Fruit fly (Drosophila melanogaster) whole organism, embryonic: ENCODE measurements around the gene Ir64a.

Source experiments
- Awh ChIP-seq: fragments of 200-800 bp; sonication (Bioruptor generic); IDR thresholded peaks from 2 replicates; pipeline ENCODE4, ENCODE4 v1.3.6; 2022; ENCODE audit warnings: missing biosample characterization, missing genetic modification characterization
- CG10366 ChIP-seq: fragments of 200-800 bp; sonication (Bioruptor generic); IDR thresholded peaks from 2 replicates; pipeline ENCODE4 v1.3.6; 2022; ENCODE audit warnings: missing biosample characterization, missing genetic modification characterization
- CG14667 ChIP-seq: fragments of 200-800 bp; sonication (Bioruptor generic); IDR thresholded peaks from 2 replicates; pipeline ENCODE4 v1.3.6; 2022; ENCODE audit warnings: missing biosample characterization, missing genetic modification characterization
- CG14710 ChIP-seq: fragments of 200-800 bp; sonication (Bioruptor generic); optimal IDR thresholded peaks from 3 replicates; lab custom pipeline; 2019; ENCODE audit warnings: missing biosample characterization, mild to moderate bottlenecking, missing genetic modification characterization, moderate library complexity
- CG17186 ChIP-seq: fragments of 200-800 bp; sonication (Bioruptor generic); optimal IDR thresholded peaks from 3 replicates; lab custom pipeline; 2017; ENCODE audit warnings: missing biosample characterization, missing genetic modification reagents, missing genetic modification characterization
- CG17385 ChIP-seq: fragments of 200-800 bp; sonication (Bioruptor generic); optimal IDR thresholded peaks from 3 replicates; lab custom pipeline; 2018; ENCODE audit warnings: missing biosample characterization, mild to moderate bottlenecking, missing genetic modification characterization
- CG1792 ChIP-seq: fragments of 200-800 bp; sonication (Bioruptor generic); optimal IDR thresholded peaks from 2 replicates; lab custom pipeline; 2016; ENCODE audit warnings: missing biosample characterization, missing genetic modification characterization
- CG2678 ChIP-seq: fragments of 200-800 bp; sonication (Bioruptor generic); optimal IDR thresholded peaks from 3 replicates; lab custom pipeline; 2019; ENCODE audit warnings: missing biosample characterization, mild to moderate bottlenecking, missing genetic modification characterization, moderate library complexity
- CG2875 ChIP-seq: fragments of 200-800 bp; sonication (Bioruptor generic); optimal IDR thresholded peaks from 2 replicates; lab custom pipeline; 2017; ENCODE audit warnings: missing biosample characterization, mild to moderate bottlenecking, missing genetic modification characterization, missing genetic modification reagents
- CG31224 ChIP-seq: fragments of 200-800 bp; sonication (Bioruptor generic); IDR thresholded peaks from 2 replicates; pipeline ENCODE4 v1.3.6; 2022; ENCODE audit warnings: missing biosample characterization, missing genetic modification characterization
- CG42726 ChIP-seq: fragments of 200-800 bp; sonication (Bioruptor generic); IDR thresholded peaks from 2 replicates; pipeline ENCODE4 v1.3.6; 2022; ENCODE audit warnings: missing biosample characterization, missing genetic modification characterization; ENCODE audit not compliant: partially characterized antibody
- CG4360 ChIP-seq: fragments of 200-800 bp; sonication (Bioruptor generic); IDR thresholded peaks from 2 replicates; pipeline ENCODE4 v1.3.6; 2022; ENCODE audit warnings: missing biosample characterization, missing genetic modification characterization
- CG4617 ChIP-seq: fragments of 200-800 bp; sonication (Bioruptor generic); optimal IDR thresholded peaks from 3 replicates; lab custom pipeline; 2016; ENCODE audit warnings: missing biosample characterization, missing genetic modification characterization, borderline replicate concordance
- CG6654 ChIP-seq: fragments of 200-800 bp; sonication (Bioruptor generic); optimal IDR thresholded peaks from 2 replicates; lab custom pipeline; 2017; ENCODE audit warnings: missing biosample characterization, mild to moderate bottlenecking, missing genetic modification characterization
- Chrac-16 ChIP-seq: fragments of 200-800 bp; sonication (Bioruptor generic); optimal IDR thresholded peaks from 3 replicates; lab custom pipeline; 2016; ENCODE audit warnings: missing biosample characterization, missing genetic modification characterization
- Gsc ChIP-seq: fragments of 200-800 bp; sonication (Bioruptor generic); IDR thresholded peaks from 2 replicates; pipeline ENCODE4 v1.3.6; 2022; ENCODE audit warnings: missing biosample characterization, missing genetic modification characterization
- H2.0 ChIP-seq: fragments of 200-800 bp; sonication (Bioruptor generic); IDR thresholded peaks from 2 replicates; pipeline ENCODE4 v1.3.6; 2022; ENCODE audit warnings: missing biosample characterization, missing genetic modification characterization
- Lim3 ChIP-seq: fragments of 200-800 bp; sonication (Bioruptor generic); IDR thresholded peaks from 2 replicates; pipeline ENCODE4 v1.3.6; 2022; ENCODE audit warnings: missing biosample characterization, missing genetic modification characterization
- MBD-R2 ChIP-seq: fragments of 200-800 bp; sonication (Bioruptor generic); IDR thresholded peaks from 2 replicates; pipeline ENCODE4 v1.3.6; 2022; ENCODE audit warnings: missing biosample characterization, missing genetic modification characterization
- Optix ChIP-seq: fragments of 200-800 bp; sonication (Bioruptor generic); IDR thresholded peaks from 3 replicates; pipeline ENCODE4 v1.3.6; 2022; ENCODE audit warnings: missing biosample characterization, missing genetic modification characterization
- Scr ChIP-seq: fragments of 200-800 bp; sonication (Bioruptor generic); IDR thresholded peaks from 2 replicates; pipeline ENCODE4 v1.3.6; 2022; ENCODE audit warnings: missing biosample characterization, missing genetic modification characterization; ENCODE audit not compliant: partially characterized antibody
- Sox102F ChIP-seq: fragments of 200-800 bp; sonication (Bioruptor generic); optimal IDR thresholded peaks from 2 replicates; lab custom pipeline; 2018; ENCODE audit warnings: missing biosample characterization, mild to moderate bottlenecking, missing genetic modification characterization, moderate library complexity
- Sry-δ ChIP-seq: fragments of 200-800 bp; sonication (Bioruptor generic); optimal IDR thresholded peaks from 2 replicates; lab custom pipeline; 2016; ENCODE audit warnings: missing biosample characterization, missing genetic modification characterization
- Tbp ChIP-seq: fragments of >200 bp; optimal IDR thresholded peaks from 2 replicates; lab custom pipeline; 2018; ENCODE audit warnings: missing biosample characterization, missing genetic modification characterization
- Vsx1 ChIP-seq: fragments of 200-800 bp; sonication (Bioruptor generic); optimal IDR thresholded peaks from 2 replicates; lab custom pipeline; 2017; ENCODE audit warnings: missing biosample characterization, mild to moderate bottlenecking, missing genetic modification characterization, missing genetic modification reagents
- ash1 ChIP-seq: fragments of 200-800 bp; sonication (Bioruptor generic); optimal IDR thresholded peaks from 2 replicates; lab custom pipeline; 2018; ENCODE audit warnings: missing biosample characterization, mild to moderate bottlenecking, missing genetic modification characterization
- br ChIP-seq: fragments of >200 bp; optimal IDR thresholded peaks from 2 replicates; lab custom pipeline; 2017
- bsh ChIP-seq, 2 experiments: fragments of 200-800 bp; sonication (Bioruptor generic); optimal IDR thresholded peaks; 2 replicates each; lab custom pipeline; 2017 to 2018; ENCODE audit warnings: mild to moderate bottlenecking in 2 of 2, missing biosample characterization in 2 of 2, missing genetic modification characterization in 2 of 2, moderate library complexity in 1 of 2
- crp ChIP-seq, 2 experiments: fragments of 200-800 bp; sonication (Bioruptor generic); optimal IDR thresholded peaks; 2 replicates in 1 of 2; 3 replicates in 1 of 2; lab custom pipeline; 2017; ENCODE audit warnings: missing biosample characterization in 2 of 2, missing genetic modification characterization in 2 of 2, mild to moderate bottlenecking in 1 of 2, moderate library complexity in 1 of 2
- dmrt99B ChIP-seq: fragments of 200-800 bp; sonication (Bioruptor generic); optimal IDR thresholded peaks from 2 replicates; lab custom pipeline; 2018; ENCODE audit warnings: missing biosample characterization, mild to moderate bottlenecking, missing genetic modification characterization, moderate library complexity
- gcm ChIP-seq: fragments of 200-800 bp; sonication (Bioruptor generic); optimal IDR thresholded peaks from 2 replicates; lab custom pipeline; 2019; ENCODE audit warnings: missing biosample characterization, mild to moderate bottlenecking, missing genetic modification characterization, moderate library complexity
- gem ChIP-seq: fragments of 200-800 bp; sonication (Bioruptor generic); optimal IDR thresholded peaks from 2 replicates; lab custom pipeline; 2019; ENCODE audit warnings: missing biosample characterization, mild to moderate bottlenecking, missing genetic modification characterization, moderate library complexity
- grau ChIP-seq: fragments of 200-800 bp; optimal IDR thresholded peaks from 3 replicates; lab custom pipeline; 2019; ENCODE audit warnings: missing biosample characterization, mild to moderate bottlenecking, missing genetic modification characterization, moderate library complexity
- gsb-n ChIP-seq: fragments of 200-800 bp; sonication (Bioruptor generic); optimal IDR thresholded peaks from 3 replicates; lab custom pipeline; 2018; ENCODE audit warnings: missing biosample characterization, mild to moderate bottlenecking, missing genetic modification characterization
- hkb ChIP-seq, 2 experiments: fragments of 200-800 bp in 1 of 2; fragments of >200 bp in 1 of 2; sonication (Bioruptor generic) in 1 of 2; IDR thresholded peaks in 1 of 2; optimal IDR thresholded peaks in 1 of 2; 2 replicates each; pipeline versions ENCODE4 v1.3.6 to Lab custom; 2017 to 2022; ENCODE audit warnings: missing biosample characterization in 1 of 2, missing genetic modification characterization in 1 of 2
- jigr1 ChIP-seq: fragments of 200-800 bp; sonication (Bioruptor generic); IDR thresholded peaks from 3 replicates; pipeline ENCODE4 v1.3.6; 2022; ENCODE audit warnings: missing biosample characterization, missing genetic modification characterization
- lbe ChIP-seq: fragments of 200-800 bp; sonication (Bioruptor generic); optimal IDR thresholded peaks from 2 replicates; lab custom pipeline; 2016; ENCODE audit warnings: missing biosample characterization, mild to moderate bottlenecking, missing genetic modification characterization
- mirr ChIP-seq: fragments of 200-800 bp; sonication (Bioruptor generic); optimal IDR thresholded peaks from 3 replicates; lab custom pipeline; 2018; ENCODE audit warnings: missing biosample characterization, mild to moderate bottlenecking, missing genetic modification characterization
- pnt ChIP-seq: fragments of 200-800 bp; sonication (Bioruptor generic); optimal IDR thresholded peaks from 3 replicates; lab custom pipeline; 2016; ENCODE audit warnings: missing biosample characterization, missing genetic modification characterization
- rib ChIP-seq: fragments of 200-800 bp; sonication (Bioruptor generic); IDR thresholded peaks from 2 replicates; pipeline ENCODE4 v1.3.6; 2022; ENCODE audit warnings: missing biosample characterization, missing genetic modification characterization
- run ChIP-seq: fragments of 200-800 bp; sonication (Bioruptor generic); optimal IDR thresholded peaks from 3 replicates; lab custom pipeline; 2018; ENCODE audit warnings: missing biosample characterization, mild to moderate bottlenecking, missing genetic modification characterization
- scrt ChIP-seq: fragments of 200-800 bp; sonication (Bioruptor generic); optimal IDR thresholded peaks from 2 replicates; lab custom pipeline; 2018; ENCODE audit warnings: missing biosample characterization, mild to moderate bottlenecking, missing genetic modification characterization, moderate library complexity
- seq ChIP-seq: fragments of 200-800 bp; sonication (Bioruptor generic); IDR thresholded peaks from 2 replicates; pipeline ENCODE4 v1.3.6; 2022; ENCODE audit warnings: missing biosample characterization, missing genetic modification characterization
- sug ChIP-seq: fragments of 200-800 bp; optimal IDR thresholded peaks from 2 replicates; lab custom pipeline; 2019; ENCODE audit warnings: missing biosample characterization, mild to moderate bottlenecking, missing genetic modification characterization, moderate library complexity
- tgo ChIP-seq: fragments of 200-800 bp; sonication (Bioruptor generic); IDR thresholded peaks from 3 replicates; pipeline ENCODE4 v1.3.6; 2022; ENCODE audit warnings: missing biosample characterization, missing genetic modification characterization
- tup ChIP-seq: fragments of 200-800 bp; sonication (Bioruptor generic); optimal IDR thresholded peaks from 2 replicates; lab custom pipeline; 2016; ENCODE audit warnings: missing biosample characterization, mild to moderate bottlenecking, missing genetic modification characterization, moderate library complexity
- twi ChIP-seq: fragments of 200-800 bp; optimal IDR thresholded peaks from 2 replicates; lab custom pipeline; 2019; ENCODE audit warnings: missing biosample characterization, mild to moderate bottlenecking, missing genetic modification characterization, moderate library complexity
- tx ChIP-seq: fragments of 200-800 bp; sonication (Bioruptor generic); optimal IDR thresholded peaks from 2 replicates; lab custom pipeline; 2016; ENCODE audit warnings: missing biosample characterization, missing genetic modification characterization

Gene Ir64a

dm6 chr3L:5355074-5355790 is 27.4 kb downstream of the Ir64a start, which contains the start of gene CG46456 (continued):
- TF ChIP-seq CG42726 (GFP tag; lab: Robert Waterston, UW) (0 out of 2 replicates have a peak, but pooled peaks have one; percentile 15), CG31224 (peak; percentile 86), gsb-n (tag; lab: Kevin White, UChicago) (peak; percentile 97), H2.0 (GFP tag; lab: Robert Waterston, UW) (peak; percentile 88), crp (GFP tag; optimal IDR thresholded peaks at IDR 0.05; lab: Kevin White, UChicago) (peak in 1 of 2 experiments; percentile 59), twi (peak; percentile 91), jigr1 (GFP tag; lab: Robert Waterston, UW) (no peak; the same call in 2 of the 3 replicates), CG1792 (GFP tag; lab: Kevin White, UChicago) (no peak), CG14667 (GFP tag; lab: Robert Waterston, UW) (peak; percentile 77; the same call in 1 of the 2 replicates), lbe (GFP tag; lab: Kevin White, UChicago) (peak; percentile 86), Tbp (GFP tag; lab: Kevin White, UChicago) (no peak), Chrac-16 (GFP tag; lab: Kevin White, UChicago) (peak; percentile 89), tup (peak; percentile 62), Sry-δ (GFP tag; lab: Kevin White, UChicago) (no peak), gcm (GFP tag; lab: Kevin White, UChicago) (peak; percentile 98), br (lab: Kevin White, UChicago) (no peak), CG2678 (tag; lab: Kevin White, UChicago) (peak; percentile 98), Optix (no peak; the same call in 2 of the 3 replicates), scrt (GFP tag; lab: Kevin White, UChicago) (peak; percentile 95), CG17186 (GFP tag; lab: Kevin White, UChicago) (peak; percentile 19), rib (GFP tag; lab: Robert Waterston, UW) (peak; percentile 76), seq (GFP tag; lab: Robert Waterston, UW) (peak; percentile 91), CG17385 (GFP tag; lab: Kevin White, UChicago) (peak; percentile 92), Scr (GFP tag; lab: Robert Waterston, UW) (peak; percentile 60), tx (GFP tag; lab: Kevin White, UChicago) (peak; percentile 22), MBD-R2 (GFP tag; lab: Robert Waterston, UW) (peak; percentile 68; the same call in 1 of the 2 replicates), CG14710 (tag; lab: Kevin White, UChicago) (peak; percentile 96), sug (peak; percentile 94), hkb (optimal IDR thresholded peaks at IDR 0.05; lab: Kevin White, UChicago) (no peak), hkb (GFP tag; IDR thresholded peaks at IDR 0.05; lab: Robert Waterston, UW) (peak; percentile 95), dmrt99B (tag; lab: Kevin White, UChicago) (peak; percentile 97), gem (peak; percentile 98), CG4617 (peak; percentile 60), tgo (GFP tag; lab: Robert Waterston, UW) (peak; percentile 94), Sox102F (peak; percentile 95), CG4360 (GFP tag; lab: Robert Waterston, UW) (no peak), grau (tag; lab: Kevin White, UChicago) (peak; percentile 97), mirr (peak; percentile 79), Gsc (GFP tag; lab: Robert Waterston, UW) (no peak), run (tag; lab: Kevin White, UChicago) (peak; percentile 94), Awh (GFP tag; lab: Robert Waterston, UW) (peak; percentile 91), Lim3 (GFP tag; lab: Robert Waterston, UW) (peak; percentile 31; the same call in 1 of the 2 replicates), pnt (GFP tag; lab: Kevin White, UChicago) (no peak), CG2875 (GFP tag; lab: Kevin White, UChicago) (peak; percentile 89), Vsx1 (GFP tag; lab: Kevin White, UChicago) (peak; percentile 91), CG10366 (GFP tag; lab: Robert Waterston, UW) (peak; percentile 88), CG6654 (GFP tag; lab: Kevin White, UChicago) (peak; percentile 73), bsh (GFP tag; optimal IDR thresholded peaks at IDR 0.05; lab: Kevin White, UChicago) (peak; percentile 84 to 97), ash1 (GFP tag; lab: Kevin White, UChicago) (peak; percentile 68)
